Worm (Caenorhabditis elegans) whole organism, L1 larva: ENCODE measurements around the gene col-44.

ENCODE experiments used
- C16A3.4 ChIP-seq: fragments of 150-350 bp; optimal IDR thresholded peaks from 2 replicates; lab custom pipeline; 2014; ENCODE audit warnings: missing biosample characterization, missing genetic modification characterization
- C34B4.2 ChIP-seq: sonication (generic microtip); optimal IDR thresholded peaks from 2 replicates; lab custom pipeline; 2017; ENCODE audit warnings: mild to moderate bottlenecking, missing genetic modification characterization, missing compliant biosample characterization
- F16B12.6 ChIP-seq: fragments of 150-350 bp; optimal IDR thresholded peaks from 2 replicates; lab custom pipeline; 2014; ENCODE audit warnings: missing biosample characterization, missing genetic modification characterization
- alr-1 ChIP-seq: fragments of 200-800 bp; sonication (Bioruptor generic); optimal IDR thresholded peaks from 2 replicates; lab custom pipeline; 2018; ENCODE audit warnings: borderline replicate concordance, mild to moderate bottlenecking, missing genetic modification characterization, missing compliant biosample characterization
- ama-1 ChIP-seq: fragments of 150-350 bp; optimal IDR thresholded peaks from 2 replicates; lab custom pipeline; 2014
- blmp-1 ChIP-seq: fragments of 150-350 bp; optimal IDR thresholded peaks from 2 replicates; lab custom pipeline; 2014; ENCODE audit warnings: missing biosample characterization, missing genetic modification characterization
- ceh-8 ChIP-seq: fragments of 200-800 bp; sonication (Bioruptor generic); optimal IDR thresholded peaks from 2 replicates; lab custom pipeline; 2018; ENCODE audit warnings: mild to moderate bottlenecking, missing genetic modification characterization, moderate library complexity, missing compliant biosample characterization
- ceh-82 ChIP-seq, 3 experiments: fragments of 150-350 bp in 1 of 3; sonication (generic microtip) in 2 of 3; optimal IDR thresholded peaks; 2 replicates each; lab custom pipeline; 2014 to 2017; ENCODE audit warnings: missing biosample characterization in 3 of 3, missing genetic modification characterization in 3 of 3
- ces-1 ChIP-seq: fragments of 150-350 bp; optimal IDR thresholded peaks from 2 replicates; lab custom pipeline; 2014; ENCODE audit warnings: missing biosample characterization, missing genetic modification reagents, missing genetic modification characterization
- dpl-1 ChIP-seq, 3 experiments: fragments of 150-350 bp in 2 of 3; sonication (generic microtip) in 1 of 3; optimal IDR thresholded peaks; 2 replicates each; lab custom pipeline; 2014 to 2017; ENCODE audit warnings: missing biosample characterization in 3 of 3, missing genetic modification characterization in 3 of 3, missing genetic modification reagents in 3 of 3
- dsc-1 ChIP-seq: sonication (generic microtip); optimal IDR thresholded peaks from 2 replicates; lab custom pipeline; 2016; ENCODE audit warnings: mild to moderate bottlenecking, missing genetic modification characterization, missing compliant biosample characterization
- efl-1 ChIP-seq, 4 experiments: fragments of 150-350 bp; optimal IDR thresholded peaks in 3 of 4; peaks in 1 of 4; 1 replicate in 1 of 4; 2 replicates in 3 of 4; lab custom pipeline; 2014; ENCODE audit warnings: missing biosample characterization in 2 of 4, missing genetic modification characterization in 2 of 4, missing genetic modification reagents in 2 of 4
- efl-3 ChIP-seq: fragments of 200-800 bp; sonication (Bioruptor generic); optimal IDR thresholded peaks from 2 replicates; lab custom pipeline; 2018; ENCODE audit warnings: mild to moderate bottlenecking, missing genetic modification characterization, missing compliant biosample characterization
- egl-13 ChIP-seq: sonication (generic microtip); optimal IDR thresholded peaks from 2 replicates; lab custom pipeline; 2016; ENCODE audit warnings: missing genotype, missing genetic modification reagents, missing genetic modification characterization, missing compliant biosample characterization
- elt-2 ChIP-seq: sonication (generic microtip); optimal IDR thresholded peaks from 2 replicates; lab custom pipeline; 2016; ENCODE audit warnings: missing genetic modification characterization, mild to moderate bottlenecking, inconsistent platforms, missing compliant biosample characterization, missing genetic modification reagents
- elt-3 ChIP-seq, 6 experiments: fragments of 150-350 bp in 1 of 6; sonication (generic microtip); optimal IDR thresholded peaks; 2 replicates each; lab custom pipeline; 2017 to 2018; ENCODE audit warnings: missing biosample characterization in 6 of 6, missing genetic modification characterization in 6 of 6, inconsistent platforms in 1 of 6
- ets-5 ChIP-seq: fragments of 200-800 bp; sonication (Bioruptor generic); IDR thresholded peaks from 2 replicates; pipeline ENCODE4 v1.3.6; 2022; ENCODE audit warnings: missing genetic modification characterization, missing compliant biosample characterization
- fos-1 ChIP-seq: fragments of 150-350 bp; optimal IDR thresholded peaks from 2 replicates; lab custom pipeline; 2014; ENCODE audit warnings: missing biosample characterization, missing genetic modification characterization
- grh-1 ChIP-seq: fragments of 200-800 bp; sonication (Bioruptor generic); IDR thresholded peaks from 2 replicates; pipeline ENCODE4 v1.3.6; 2022; ENCODE audit warnings: missing genetic modification reagents, missing genetic modification characterization, missing compliant biosample characterization
- hlh-4 ChIP-seq: sonication (generic microtip); optimal IDR thresholded peaks from 2 replicates; lab custom pipeline; 2016; ENCODE audit warnings: mild to moderate bottlenecking, missing genetic modification characterization, missing compliant biosample characterization
- jun-1 ChIP-seq: fragments of 150-350 bp; optimal IDR thresholded peaks from 2 replicates; lab custom pipeline; 2014; ENCODE audit warnings: missing biosample characterization, missing genetic modification reagents, missing genetic modification characterization
- lin-15B ChIP-seq: fragments of 150-350 bp; sonication (generic microtip); optimal IDR thresholded peaks from 3 replicates; lab custom pipeline; 2014; ENCODE audit warnings: missing biosample characterization, missing genetic modification characterization
- lin-35 ChIP-seq, 2 experiments: fragments of 150-350 bp; optimal IDR thresholded peaks; 2 replicates each; lab custom pipeline; 2014; ENCODE audit warnings: missing biosample characterization in 2 of 2, missing genetic modification characterization in 2 of 2, missing genetic modification reagents in 2 of 2
- lin-39 ChIP-seq: fragments of 150-350 bp; optimal IDR thresholded peaks from 2 replicates; lab custom pipeline; 2014; ENCODE audit warnings: missing biosample characterization, missing genetic modification reagents, missing genetic modification characterization
- lsy-2 ChIP-seq, 2 experiments: fragments of 150-350 bp; optimal IDR thresholded peaks; 2 replicates each; lab custom pipeline; 2014; ENCODE audit warnings: missing biosample characterization in 2 of 2, missing genetic modification characterization in 2 of 2
- mdl-1 ChIP-seq, 2 experiments: fragments of 150-350 bp; optimal IDR thresholded peaks; 2 replicates each; lab custom pipeline; 2014 to 2017; ENCODE audit warnings: missing biosample characterization in 2 of 2, missing genetic modification characterization in 2 of 2, inconsistent platforms in 1 of 2
- mef-2 ChIP-seq: fragments of 150-350 bp; optimal IDR thresholded peaks from 2 replicates; lab custom pipeline; 2014; ENCODE audit warnings: missing biosample characterization, missing genetic modification characterization
- mep-1 ChIP-seq: fragments of 150-350 bp; optimal IDR thresholded peaks from 2 replicates; lab custom pipeline; 2014; ENCODE audit warnings: missing biosample characterization, missing genetic modification characterization
- nhr-11 ChIP-seq: fragments of 150-350 bp; optimal IDR thresholded peaks from 2 replicates; lab custom pipeline; 2014; ENCODE audit warnings: missing biosample characterization, missing genetic modification characterization
- nhr-19 ChIP-seq: fragments of 200-800 bp; sonication (Bioruptor generic); conservative IDR thresholded peaks from 2 replicates; pipeline ENCODE4 v1.3.6; 2022; ENCODE audit warnings: missing genetic modification characterization, missing compliant biosample characterization
- nhr-71 ChIP-seq: sonication (generic microtip); optimal IDR thresholded peaks from 2 replicates; lab custom pipeline; 2016; ENCODE audit warnings: mild to moderate bottlenecking, missing genetic modification characterization, moderate library complexity, missing compliant biosample characterization
- nhr-84 ChIP-seq: sonication (generic microtip); optimal IDR thresholded peaks from 2 replicates; lab custom pipeline; 2017; ENCODE audit warnings: missing biosample characterization, missing genetic modification characterization
- pag-3 ChIP-seq: sonication (generic microtip); optimal IDR thresholded peaks from 2 replicates; lab custom pipeline; 2017; ENCODE audit warnings: missing genetic modification characterization, mild to moderate bottlenecking, missing compliant biosample characterization, antibody characterized with exemption, borderline replicate concordance; ENCODE audit not compliant: insufficient read depth
- rnt-1 ChIP-seq: sonication (generic microtip); optimal IDR thresholded peaks from 2 replicates; lab custom pipeline; 2016; ENCODE audit warnings: mild to moderate bottlenecking, missing genetic modification characterization, moderate library complexity, missing compliant biosample characterization
- skn-1 ChIP-seq: fragments of 150-350 bp; optimal IDR thresholded peaks from 2 replicates; lab custom pipeline; 2014; ENCODE audit warnings: missing biosample characterization, missing genetic modification characterization
- snpc-4 ChIP-seq: fragments of 150-350 bp; optimal IDR thresholded peaks from 2 replicates; lab custom pipeline; 2014; ENCODE audit warnings: missing biosample characterization, missing genetic modification characterization
- snu-23 ChIP-seq: sonication (generic microtip); optimal IDR thresholded peaks from 2 replicates; lab custom pipeline; 2016; ENCODE audit warnings: missing genetic modification characterization, missing compliant biosample characterization
- sox-4 ChIP-seq: sonication (generic microtip); optimal IDR thresholded peaks from 2 replicates; lab custom pipeline; 2016; ENCODE audit warnings: missing genetic modification characterization, missing compliant biosample characterization
- sptf-1 ChIP-seq: fragments of 150-350 bp; optimal IDR thresholded peaks from 2 replicates; lab custom pipeline; 2014; ENCODE audit warnings: missing biosample characterization, missing genetic modification characterization
- swsn-7 ChIP-seq: sonication (generic microtip); optimal IDR thresholded peaks from 2 replicates; lab custom pipeline; 2016; ENCODE audit warnings: missing genetic modification characterization, missing compliant biosample characterization
- tbx-2 ChIP-seq: sonication (generic microtip); optimal IDR thresholded peaks from 2 replicates; lab custom pipeline; 2016; ENCODE audit warnings: missing genetic modification characterization, missing compliant biosample characterization
- tlp-1 ChIP-seq: fragments of 150-350 bp; optimal IDR thresholded peaks from 2 replicates; lab custom pipeline; 2014; ENCODE audit warnings: missing biosample characterization, missing genetic modification characterization
- unc-130 ChIP-seq: fragments of 150-350 bp; optimal IDR thresholded peaks from 2 replicates; lab custom pipeline; 2017; ENCODE audit warnings: missing biosample characterization, missing genetic modification characterization, inconsistent platforms
- unc-86 ChIP-seq: sonication (generic microtip); optimal IDR thresholded peaks from 2 replicates; lab custom pipeline; 2016; ENCODE audit warnings: missing genetic modification characterization, missing compliant biosample characterization
- vab-15 ChIP-seq: sonication (generic microtip); optimal IDR thresholded peaks from 2 replicates; lab custom pipeline; 2017; ENCODE audit warnings: missing genotype, mild to moderate bottlenecking, missing genetic modification characterization, missing compliant biosample characterization
- xbp-1 ChIP-seq: sonication (generic microtip); optimal IDR thresholded peaks from 2 replicates; lab custom pipeline; 2016; ENCODE audit warnings: missing genetic modification characterization, missing compliant biosample characterization
- zip-4 ChIP-seq: fragments of 200-800 bp; sonication (Bioruptor generic); optimal IDR thresholded peaks from 2 replicates; lab custom pipeline; 2018; ENCODE audit warnings: mild to moderate bottlenecking, missing genetic modification characterization, moderate library complexity, missing compliant biosample characterization
- ztf-4 ChIP-seq: fragments of 150-350 bp; optimal IDR thresholded peaks from 2 replicates; lab custom pipeline; 2014; ENCODE audit warnings: missing biosample characterization, missing genetic modification characterization

Gene col-44

DNA sequence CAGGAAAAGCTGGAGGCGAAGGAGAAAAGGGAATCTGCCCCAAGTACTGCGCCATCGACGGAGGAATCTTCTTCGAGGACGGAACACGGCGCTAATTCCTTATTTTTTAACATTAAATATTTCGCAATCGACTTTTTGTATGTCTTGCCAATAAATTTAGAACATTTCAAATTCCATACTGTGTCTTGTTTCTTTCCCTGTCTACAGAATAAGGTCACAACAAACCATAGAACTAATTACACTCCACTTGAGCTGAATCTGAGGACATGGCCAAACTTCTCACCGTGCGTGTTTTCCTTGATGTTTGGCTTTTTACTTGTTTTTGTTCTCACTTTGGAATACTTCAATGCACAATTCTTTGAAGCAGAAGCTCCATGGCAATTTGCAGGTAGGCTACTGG, 1.1 kb downstream of the col-44 start, which contains the start of gene F54B11.4:
Gene F54B11.4, plus strand, starts transcription at position 301 of the 400 bp plus-strand sequence.
- TF ChIP-seq C34B4.2 (no peak), efl-1 (optimal IDR thresholded peaks at IDR 0.05; lab: Kevin White, UChicago) (no peak), efl-1 (GFP tag; optimal IDR thresholded peaks at IDR 0.05 in 1 of 2; lab: Kevin White, UChicago) (no peak), ceh-82 (tag; optimal IDR thresholded peaks at IDR 0.05; lab: Kevin White, UChicago) (no peak), ets-5 (GFP tag; lab: Robert Waterston, UW) (no peak), lin-39 (tag; lab: Kevin White, UChicago) (no peak), ces-1 (GFP tag; lab: Kevin White, UChicago) (no peak), blmp-1 (tag; lab: Kevin White, UChicago) (no peak), ztf-4 (no peak)

DNA sequence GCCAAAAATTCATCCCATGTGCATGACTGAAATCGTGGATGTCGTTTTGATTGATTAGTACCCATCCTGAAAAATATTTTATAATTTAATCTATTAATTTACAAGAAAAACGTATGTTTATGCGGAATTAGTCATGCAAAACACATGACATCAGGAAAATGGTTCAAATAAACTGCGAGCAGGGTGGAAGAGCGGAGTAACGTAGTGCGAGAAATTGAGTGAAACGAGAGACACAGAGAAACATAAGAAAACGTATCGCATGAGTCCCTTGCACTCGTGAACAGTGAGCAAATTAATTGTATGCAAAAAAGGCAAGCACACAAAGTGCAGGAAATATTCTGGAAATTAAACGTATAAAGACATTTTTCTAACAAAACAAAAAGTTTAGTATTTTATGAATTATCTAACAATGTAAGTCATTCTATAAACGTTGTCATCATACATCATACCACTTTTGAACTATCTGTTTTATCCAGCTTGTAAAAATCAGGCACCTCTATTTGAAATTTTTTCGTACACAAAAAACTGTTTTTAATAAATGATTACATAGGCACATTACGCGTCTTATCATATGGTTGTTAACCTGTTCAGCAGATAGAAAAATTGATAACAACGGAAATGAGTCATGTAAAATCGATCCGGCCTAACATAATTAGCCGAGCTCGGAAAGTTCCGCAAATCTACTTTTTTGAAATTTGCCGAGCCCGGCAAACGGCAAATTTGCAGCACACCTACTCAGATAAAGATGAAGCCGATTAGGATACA, 4.9 kb downstream of the col-44 start, which contains the start of gene F54B11.5:
Gene F54B11.5, minus strand, starts transcription at position 66 of the 765 bp plus-strand sequence.
- TF ChIP-seq mep-1: peak; percentile 84
- TF ChIP-seq lsy-2 (tag; optimal IDR thresholded peaks at IDR 0.05; lab: Kevin White, UChicago): peak; percentile 35 to 66
- peak; percentile 5 for TF ChIP-seq snpc-4 (tag; lab: Kevin White, UChicago)
- peak in 2 of 3 experiments; percentile 17 to 52 for TF ChIP-seq ceh-82 (tag; optimal IDR thresholded peaks at IDR 0.05; lab: Kevin White, UChicago)
- peak; percentile 36 to 50 for TF ChIP-seq efl-1 (optimal IDR thresholded peaks at IDR 0.05; lab: Kevin White, UChicago)
- peak in 1 of 2 experiments; percentile 34 for TF ChIP-seq efl-1 (GFP tag; optimal IDR thresholded peaks at IDR 0.05 in 1 of 2; lab: Kevin White, UChicago)
- TF ChIP-seq ztf-4: no peak
- TF ChIP-seq skn-1 (tag; lab: Kevin White, UChicago): peak; percentile 38
- TF ChIP-seq xbp-1 (tag; lab: Kevin White, UChicago): peak; percentile 44
- TF ChIP-seq mdl-1 (tag; optimal IDR thresholded peaks at IDR 0.05; lab: Kevin White, UChicago): peak in 1 of 2 experiments; percentile 76
- peak; percentile 53 to 73 for TF ChIP-seq lin-35 (GFP tag; optimal IDR thresholded peaks at IDR 0.05; lab: Kevin White, UChicago)
- peak; percentile 46 for TF ChIP-seq tbx-2 (tag; lab: Kevin White, UChicago)
- TF ChIP-seq sox-4 (tag; lab: Kevin White, UChicago): peak; percentile 2
- TF ChIP-seq C16A3.4 (tag; lab: Kevin White, UChicago): peak; percentile 50
- TF ChIP-seq unc-86 (tag; lab: Kevin White, UChicago): peak; percentile 11
- no peak for TF ChIP-seq nhr-11 (tag; lab: Kevin White, UChicago)
- no peak for TF ChIP-seq zip-4 (GFP tag; lab: Kevin White, UChicago)
- TF ChIP-seq ama-1 (lab: Kevin White, UChicago): no peak
- TF ChIP-seq efl-3: no peak
- peak; percentile 34 for TF ChIP-seq egl-13 (tag; lab: Kevin White, UChicago)
- no peak for TF ChIP-seq lin-39 (tag; lab: Kevin White, UChicago)
- no peak for TF ChIP-seq vab-15 (tag; lab: Kevin White, UChicago)
- TF ChIP-seq nhr-84: no peak
- TF ChIP-seq pag-3 (tag; lab: Kevin White, UChicago): no peak
- TF ChIP-seq swsn-7 (tag; lab: Kevin White, UChicago): peak; percentile 54
- no peak for TF ChIP-seq hlh-4
- peak; percentile 1 for TF ChIP-seq jun-1
- TF ChIP-seq nhr-19 (GFP tag; lab: Robert Waterston, UW): 0 out of 2 replicates have a peak, but pooled peaks have one; percentile 24
- TF ChIP-seq nhr-71 (tag; lab: Kevin White, UChicago): peak; percentile 76
- peak; percentile 15 for TF ChIP-seq unc-130 (tag; lab: Kevin White, UChicago)
- TF ChIP-seq mef-2: no peak
- TF ChIP-seq rnt-1: peak; percentile 43
- TF ChIP-seq F16B12.6: no peak
- TF ChIP-seq tlp-1 (tag; lab: Kevin White, UChicago): no peak
- peak; percentile 70 for TF ChIP-seq snu-23 (GFP tag; lab: Kevin White, UChicago)
- peak; percentile 63 for TF ChIP-seq dsc-1 (tag; lab: Kevin White, UChicago)
- TF ChIP-seq sptf-1: no peak
- TF ChIP-seq elt-2: peak; percentile 30
- no peak for TF ChIP-seq alr-1 (tag; lab: Kevin White, UChicago)
- TF ChIP-seq ceh-8 (GFP tag; lab: Kevin White, UChicago): peak; percentile 58
- peak in 2 of 3 experiments; percentile 34 to 49 for TF ChIP-seq dpl-1 (GFP tag; optimal IDR thresholded peaks at IDR 0.05; lab: Kevin White, UChicago)
- no peak for TF ChIP-seq grh-1 (GFP tag; lab: Robert Waterston, UW)
- TF ChIP-seq fos-1: peak; percentile 18
- peak; percentile 3 for TF ChIP-seq lin-15B (tag; lab: Kevin White, UChicago)
- TF ChIP-seq elt-3 (tag; optimal IDR thresholded peaks at IDR 0.05; lab: Kevin White, UChicago): peak in 1 of 6 experiments; percentile 10
